Worm (Caenorhabditis elegans) whole organism, mixed stage, embryonic: ENCODE data around the gene mrps-18A.

ENCODE experiments used
- M03D4.4 ChIP-seq: sonication (generic microtip); optimal IDR thresholded peaks from 2 replicates; lab custom pipeline; 2017; ENCODE audit warnings: mild to moderate bottlenecking, missing genetic modification characterization, missing compliant biosample characterization
- bed-3 ChIP-seq: fragments of 200-800 bp; sonication (Bioruptor generic); optimal IDR thresholded peaks from 3 replicates; lab custom pipeline; 2018; ENCODE audit warnings: mild to moderate bottlenecking, missing genetic modification characterization, moderate library complexity, missing compliant biosample characterization
- blmp-1 ChIP-seq: fragments of 150-350 bp; optimal IDR thresholded peaks from 2 replicates; lab custom pipeline; 2014; ENCODE audit warnings: missing biosample characterization, missing genetic modification characterization
- ceh-39 ChIP-seq: fragments of 150-350 bp; optimal IDR thresholded peaks from 2 replicates; lab custom pipeline; 2014; ENCODE audit warnings: missing biosample characterization, missing genetic modification characterization
- ceh-43 ChIP-seq: fragments of 200-800 bp; sonication (Bioruptor generic); optimal IDR thresholded peaks from 2 replicates; lab custom pipeline; 2018; ENCODE audit warnings: mild to moderate bottlenecking, missing genetic modification characterization, moderate library complexity, missing compliant biosample characterization
- ceh-83 ChIP-seq: fragments of 200-800 bp; sonication (Bioruptor generic); optimal IDR thresholded peaks from 2 replicates; lab custom pipeline; 2018; ENCODE audit warnings: mild to moderate bottlenecking, missing genetic modification characterization, missing compliant biosample characterization
- ces-1 ChIP-seq: fragments of 150-350 bp; optimal IDR thresholded peaks from 2 replicates; lab custom pipeline; 2014; ENCODE audit warnings: missing biosample characterization, missing genetic modification reagents, missing genetic modification characterization
- cnd-1 ChIP-seq: fragments of 200-800 bp; sonication (Bioruptor generic); optimal IDR thresholded peaks from 2 replicates; lab custom pipeline; 2018; ENCODE audit warnings: mild to moderate bottlenecking, missing genetic modification characterization, missing compliant biosample characterization
- drap-1 ChIP-seq: fragments of 200-800 bp; sonication (Bioruptor generic); optimal IDR thresholded peaks from 3 replicates; lab custom pipeline; 2018; ENCODE audit warnings: mild to moderate bottlenecking, missing genetic modification characterization, missing compliant biosample characterization
- elt-1 ChIP-seq: sonication (generic microtip); optimal IDR thresholded peaks from 2 replicates; lab custom pipeline; 2017; ENCODE audit warnings: missing genetic modification characterization, mild to moderate bottlenecking, missing compliant biosample characterization, antibody characterized with exemption, moderate library complexity, borderline replicate concordance; ENCODE audit not compliant: insufficient read depth
- elt-3 ChIP-seq: fragments of 150-350 bp; optimal IDR thresholded peaks from 2 replicates; lab custom pipeline; 2014; ENCODE audit warnings: missing biosample characterization, missing genetic modification characterization
- flh-1 ChIP-seq: fragments of 200-800 bp; sonication (Bioruptor generic); optimal IDR thresholded peaks from 2 replicates; lab custom pipeline; 2018; ENCODE audit warnings: mild to moderate bottlenecking, missing genetic modification characterization, moderate library complexity, missing compliant biosample characterization
- ham-2 ChIP-seq: fragments of 200-800 bp; sonication (Bioruptor generic); optimal IDR thresholded peaks from 2 replicates; lab custom pipeline; 2018; ENCODE audit warnings: mild to moderate bottlenecking, missing genetic modification characterization, missing compliant biosample characterization
- hlh-1 ChIP-seq: fragments of 150-350 bp; optimal IDR thresholded peaks from 2 replicates; lab custom pipeline; 2014; ENCODE audit warnings: missing biosample characterization, missing genetic modification reagents, missing genetic modification characterization
- lin-13 ChIP-seq: fragments of 150-350 bp; optimal IDR thresholded peaks from 2 replicates; lab custom pipeline; 2014; ENCODE audit warnings: missing biosample characterization, missing genetic modification characterization
- lin-32 ChIP-seq: fragments of 200-800 bp; sonication (Bioruptor generic); optimal IDR thresholded peaks from 2 replicates; lab custom pipeline; 2018; ENCODE audit warnings: mild to moderate bottlenecking, missing genetic modification characterization, missing compliant biosample characterization
- mab-5 ChIP-seq: fragments of 150-350 bp; optimal IDR thresholded peaks from 2 replicates; lab custom pipeline; 2014; ENCODE audit warnings: missing biosample characterization, missing genetic modification characterization
- mls-2 ChIP-seq: sonication (generic microtip); optimal IDR thresholded peaks from 2 replicates; lab custom pipeline; 2016; ENCODE audit warnings: mild to moderate bottlenecking, missing genetic modification characterization, moderate library complexity, missing compliant biosample characterization
- nhr-12 ChIP-seq: fragments of 150-350 bp; optimal IDR thresholded peaks from 2 replicates; lab custom pipeline; 2014; ENCODE audit warnings: missing biosample characterization, missing genetic modification characterization
- nhr-2 ChIP-seq: fragments of 150-350 bp; optimal IDR thresholded peaks from 2 replicates; lab custom pipeline; 2014; ENCODE audit warnings: missing biosample characterization, missing genetic modification characterization
- nhr-237 ChIP-seq: fragments of 150-350 bp; optimal IDR thresholded peaks from 2 replicates; lab custom pipeline; 2014; ENCODE audit warnings: missing biosample characterization, missing genetic modification characterization
- nhr-28 ChIP-seq: fragments of 150-350 bp; optimal IDR thresholded peaks from 2 replicates; lab custom pipeline; 2014; ENCODE audit warnings: missing biosample characterization, missing genetic modification characterization
- sem-2 ChIP-seq: fragments of 200-800 bp; sonication (Bioruptor generic); optimal IDR thresholded peaks from 2 replicates; lab custom pipeline; 2018; ENCODE audit warnings: mild to moderate bottlenecking, missing genetic modification characterization, missing compliant biosample characterization
- snpc-4 ChIP-seq: fragments of 150-350 bp; optimal IDR thresholded peaks from 2 replicates; lab custom pipeline; 2014; ENCODE audit warnings: missing biosample characterization, missing genetic modification characterization
- sptf-1 ChIP-seq: sonication (generic microtip); optimal IDR thresholded peaks from 2 replicates; lab custom pipeline; 2017; ENCODE audit warnings: mild to moderate bottlenecking, missing genetic modification characterization, moderate library complexity, missing compliant biosample characterization
- tbx-8 ChIP-seq: fragments of 200-800 bp; sonication (Bioruptor generic); optimal IDR thresholded peaks from 2 replicates; lab custom pipeline; 2018; ENCODE audit warnings: mild to moderate bottlenecking, missing genetic modification characterization, moderate library complexity, missing compliant biosample characterization
- unc-120 ChIP-seq: sonication (generic microtip); optimal IDR thresholded peaks from 2 replicates; lab custom pipeline; 2017; ENCODE audit warnings: missing genetic modification characterization, missing compliant biosample characterization; ENCODE audit not compliant: poor library complexity, severe bottlenecking
- unc-62 ChIP-seq: fragments of 150-350 bp; optimal IDR thresholded peaks from 2 replicates; lab custom pipeline; 2014; ENCODE audit warnings: missing biosample characterization, missing genetic modification reagents, missing genetic modification characterization
- zip-8 ChIP-seq: fragments of 150-350 bp; optimal IDR thresholded peaks from 2 replicates; lab custom pipeline; 2014; ENCODE audit warnings: missing biosample characterization, missing genetic modification characterization

The mrps-18A gene

DNA sequence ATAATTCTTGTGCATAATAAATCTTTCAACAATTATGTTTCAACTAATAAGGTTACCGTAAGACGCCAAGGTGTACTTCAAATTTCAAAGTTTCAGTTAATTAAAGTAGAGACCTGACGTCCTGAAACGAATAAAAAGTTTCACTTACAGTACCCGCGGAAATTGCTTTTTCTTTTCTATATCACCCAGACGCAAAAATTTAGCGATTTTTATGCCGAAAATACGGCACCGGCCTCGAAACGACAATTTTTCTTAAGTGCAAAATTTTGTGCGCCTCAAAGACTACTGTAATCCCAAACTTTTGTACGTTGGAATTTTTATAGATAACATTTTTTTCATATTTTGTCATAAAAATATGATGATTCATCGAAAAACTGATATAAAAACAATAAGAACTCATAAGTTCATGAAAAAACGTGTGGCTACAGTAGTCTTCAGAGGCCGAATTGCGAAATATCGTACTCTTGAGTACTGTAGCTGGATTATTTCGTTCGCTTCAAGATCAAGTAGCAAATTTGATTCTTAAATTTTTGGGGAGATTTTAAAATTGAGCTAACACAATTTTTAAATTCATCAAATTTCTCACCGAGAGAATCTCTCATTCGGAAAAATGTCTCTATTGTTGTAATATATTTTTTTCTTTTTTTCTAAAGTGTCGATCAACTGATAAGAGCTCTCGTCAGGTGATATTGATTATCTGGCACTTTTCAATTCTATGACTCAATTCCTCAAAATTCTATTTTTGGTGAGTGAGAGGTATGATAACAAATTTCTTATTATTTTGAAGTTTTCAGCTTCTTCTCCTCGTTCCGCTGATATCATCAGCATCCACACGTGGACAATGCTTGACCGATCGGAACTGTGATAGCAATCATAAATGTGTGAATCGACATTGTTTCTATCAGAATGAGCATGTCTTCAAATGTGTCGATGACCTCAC lies 5.9 kb downstream of the mrps-18A start, which contains the start of gene ZC262.13:
TSS of gene ZC262.13 (plus strand) at position 641 of the 940 bp plus-strand sequence.
- TF ChIP-seq bed-3 (GFP tag; lab: Kevin White, UChicago) = no peak
- TF ChIP-seq nhr-28 = no peak
- TF ChIP-seq elt-1 = no peak
- TF ChIP-seq cnd-1 = no peak
- TF ChIP-seq unc-62 (GFP tag; lab: Kevin White, UChicago) = no peak
- no peak for TF ChIP-seq sem-2 (GFP tag; lab: Kevin White, UChicago)
- no peak for TF ChIP-seq mls-2
- TF ChIP-seq drap-1 = no peak

DNA sequence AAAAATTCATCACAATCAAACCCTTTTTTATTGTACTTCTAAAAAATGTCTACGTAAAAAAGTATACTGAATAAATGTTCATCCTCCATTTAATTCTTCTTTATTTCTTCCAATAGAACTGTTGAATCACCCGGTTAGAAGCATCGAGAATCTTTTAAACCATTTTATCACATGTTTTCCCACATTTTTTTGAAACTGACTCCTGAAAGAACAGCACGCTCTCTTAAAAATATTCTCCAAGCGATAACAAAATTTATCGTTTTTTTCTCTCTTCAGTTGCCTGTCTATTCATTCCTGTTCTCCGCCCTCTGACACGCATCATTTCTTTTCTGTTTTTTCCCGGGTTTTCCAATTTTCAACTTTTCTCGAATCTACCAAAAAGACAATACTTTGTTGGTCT lies 7.3 kb downstream of the mrps-18A start, which contains the start of gene F10E9.12:
TSS of gene F10E9.12 (plus strand) at position 131 of the 400 bp plus-strand sequence.
- TF ChIP-seq unc-62 (GFP tag; lab: Kevin White, UChicago) (no peak), nhr-237 (tag; lab: Kevin White, UChicago) (no peak), nhr-28 (no peak), lin-32 (GFP tag; lab: Kevin White, UChicago) (no peak), lin-13 (no peak), mab-5 (tag; lab: Kevin White, UChicago) (no peak), tbx-8 (GFP tag; lab: Kevin White, UChicago) (no peak), ceh-83 (no peak), cnd-1 (no peak), sem-2 (GFP tag; lab: Kevin White, UChicago) (no peak), hlh-1 (tag; lab: Kevin White, UChicago) (no peak)

DNA sequence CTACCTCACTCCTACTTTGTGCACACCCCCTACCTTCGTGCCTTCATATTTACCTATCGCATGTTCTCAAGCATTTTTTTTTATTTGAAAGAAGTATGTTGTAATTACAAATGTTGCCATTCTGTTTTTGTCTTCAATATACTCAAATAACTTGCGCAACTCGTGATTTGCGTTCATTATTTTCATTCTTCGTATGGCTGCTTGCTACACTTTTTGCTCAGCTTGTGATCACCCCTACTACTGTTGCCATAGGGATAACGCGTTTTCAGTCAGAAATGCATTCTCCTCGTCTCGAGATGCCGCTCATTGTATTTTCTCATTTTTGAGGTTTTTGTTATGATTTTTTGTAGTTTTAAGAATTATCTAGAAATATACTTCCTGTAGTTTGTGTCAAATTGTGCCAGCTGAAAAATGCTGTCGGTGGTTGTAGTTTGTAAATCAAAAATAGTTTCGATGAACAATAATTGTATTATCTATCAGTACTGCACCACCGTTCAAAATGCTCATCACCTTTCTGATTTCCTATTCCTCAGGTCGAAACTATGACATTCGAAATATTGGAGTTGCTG lies 9.0 kb downstream of the mrps-18A start, which contains the start of gene F10E9.1:
TSS of gene F10E9.1 (plus strand) at position 519 of the 569 bp plus-strand sequence.
- TF ChIP-seq hlh-1 (tag; lab: Kevin White, UChicago) (no peak), M03D4.4 (tag; lab: Kevin White, UChicago) (no peak), unc-62 (GFP tag; lab: Kevin White, UChicago) (no peak), ces-1 (GFP tag; lab: Kevin White, UChicago) (no peak), sptf-1 (tag; lab: Kevin White, UChicago) (no peak), nhr-2 (tag; lab: Kevin White, UChicago) (no peak), ceh-83 (no peak), elt-1 (no peak), nhr-28 (no peak), elt-3 (tag; lab: Kevin White, UChicago) (no peak), blmp-1 (tag; lab: Kevin White, UChicago) (no peak), ham-2 (GFP tag; lab: Kevin White, UChicago) (no peak), unc-120 (tag; lab: Kevin White, UChicago) (no peak), zip-8 (tag; lab: Kevin White, UChicago) (no peak), snpc-4 (tag; lab: Kevin White, UChicago) (no peak)
- TF ChIP-seq, all 35 proteins: peak for 0

- TF ChIP-seq flh-1 (GFP tag; lab: Kevin White, UChicago) (no peak), nhr-28 (no peak)
Observed at ce11 chrIII:8321225-8321624, 10.5 kb downstream of the mrps-18A start.

- TF ChIP-seq nhr-2 (tag; lab: Kevin White, UChicago) = no peak
- TF ChIP-seq lin-13 = no peak
- no peak for TF ChIP-seq ham-2 (GFP tag; lab: Kevin White, UChicago)
- no peak for TF ChIP-seq hlh-1 (tag; lab: Kevin White, UChicago)
- TF ChIP-seq ceh-43 (GFP tag; lab: Kevin White, UChicago) = no peak
- no peak for TF ChIP-seq nhr-237 (tag; lab: Kevin White, UChicago)
- TF ChIP-seq flh-1 (GFP tag; lab: Kevin White, UChicago) = no peak
- no peak for TF ChIP-seq drap-1
- TF ChIP-seq sptf-1 (tag; lab: Kevin White, UChicago) = no peak
- no peak for TF ChIP-seq snpc-4 (tag; lab: Kevin White, UChicago)
- TF ChIP-seq ceh-83 = no peak
- TF ChIP-seq unc-62 (GFP tag; lab: Kevin White, UChicago) = no peak
- TF ChIP-seq nhr-12 = no peak
- TF ChIP-seq elt-1 = no peak
- no peak for TF ChIP-seq ceh-39 (tag; lab: Kevin White, UChicago)
Observed at ce11 chrIII:8320183-8320582, 11.5 kb downstream of the mrps-18A start, which contains the start of gene F10E9.10. Gene F10E9.10, minus strand, starts transcription at chrIII:8320283.
